Worm (Caenorhabditis elegans): Measurements from ENCODE around the gene oac-1.

ce11 chrV:19533010-19533409 is 22.8 kb downstream of the oac-1 start, which contains the start of gene Y43F8B.2:
- TF ChIP-seq fos-1 (tag; optimal IDR thresholded peaks at IDR 0.05) (no peak), nhr-25 (tag; optimal IDR thresholded peaks at IDR 0.05) (no peak), nhr-28 (tag; optimal IDR thresholded peaks at IDR 0.05) (no peak), nhr-77 (tag; optimal IDR thresholded peaks at IDR 0.05) (no peak)
